Worm (Caenorhabditis elegans): ENCODE data around the gene dmsr-12.

- TF ChIP-seq lin-13 (GFP tag; optimal IDR thresholded peaks at IDR 0.05) (no peak), grh-1 (GFP tag; IDR thresholded peaks at IDR 0.05) (no peak), nhr-237 (tag; optimal IDR thresholded peaks at IDR 0.05) (no peak)
These were observed 32.4 kb upstream of the dmsr-12 start, which contains the start of gene T15B7.15 for ce11 chrV:6838599-6838998.
